Fruit fly (Drosophila melanogaster): ENCODE data around the gene CG2260.

Gene CG2260

dm6 chrX:8157294-8157693 is 36.3 kb upstream of the CG2260 start, which contains the start of the genes Traf6 and GIIIspla2 (continued):
- TF ChIP-seq CG12219 (GFP tag; optimal IDR thresholded peaks at IDR 0.05) (peak; percentile 57), chif (GFP tag; optimal IDR thresholded peaks at IDR 0.05) (peak; percentile 55 to 61), CG12659 (GFP tag; optimal IDR thresholded peaks at IDR 0.05) (peak; percentile 88), Tbp (GFP tag; optimal IDR thresholded peaks at IDR 0.05) (no peak), CG4328 (GFP tag; optimal IDR thresholded peaks at IDR 0.05) (peak; percentile 71), az2 (GFP tag; optimal IDR thresholded peaks at IDR 0.05) (peak; percentile 59), CG4854 (GFP tag; optimal IDR thresholded peaks at IDR 0.05) (peak; percentile 46), CG18619 (GFP tag; optimal IDR thresholded peaks at IDR 0.05) (peak; percentile 71), klu (GFP tag; IDR thresholded peaks at IDR 0.05) (peak; percentile 79), sob (GFP tag; IDR thresholded peaks at IDR 0.05) (peak; percentile 85), otp (GFP tag; IDR thresholded peaks at IDR 0.05) (0 out of 3 replicates have a peak, but pooled peaks have one; percentile 24), CG8388 (GFP tag; optimal IDR thresholded peaks at IDR 0.05) (peak; percentile 79), CG8478 (optimal IDR thresholded peaks at IDR 0.05) (no peak), chinmo (GFP tag; IDR thresholded peaks at IDR 0.05; ENCODE audit: partially characterized antibody) (no peak), CG18764 (GFP tag; optimal IDR thresholded peaks at IDR 0.05) (peak; percentile 43), CG14441 (GFP tag; IDR thresholded peaks at IDR 0.05) (peak; percentile 78), knrl (GFP tag; IDR thresholded peaks at IDR 0.05; ENCODE audit: partially characterized antibody) (peak; percentile 50; the same call in 1 of the 3 replicates), CG34376 (GFP tag; optimal IDR thresholded peaks at IDR 0.05) (peak; percentile 42), sug (tag; optimal IDR thresholded peaks at IDR 0.05) (peak; percentile 84), Oaz (GFP tag; IDR thresholded peaks at IDR 0.05) (no peak), al (GFP tag; IDR thresholded peaks at IDR 0.05) (peak; percentile 73), MESR4 (GFP tag; optimal IDR thresholded peaks at IDR 0.05) (peak; percentile 57), bigmax (GFP tag; optimal IDR thresholded peaks at IDR 0.05) (no peak), ro (GFP tag; IDR thresholded peaks at IDR 0.05) (0 out of 2 replicates have a peak, but pooled peaks have one; percentile 30), Drgx (GFP tag; IDR thresholded peaks at IDR 0.05) (peak; percentile 67), odd (GFP tag; optimal IDR thresholded peaks at IDR 0.05) (no peak), ac (GFP tag; optimal IDR thresholded peaks at IDR 0.05) (no peak), croc (GFP tag; conservative IDR thresholded peaks at IDR 0.05) (peak; percentile 46; the same call in 2 of the 3 replicates), Doc2 (GFP tag; IDR thresholded peaks at IDR 0.05) (no peak), CG7839 (tag; optimal IDR thresholded peaks at IDR 0.05) (peak; percentile 71), CG10565 (GFP tag; optimal IDR thresholded peaks at IDR 0.05) (no peak), CG1832 (GFP tag; optimal IDR thresholded peaks at IDR 0.05) (no peak), Ravus (GFP tag; IDR thresholded peaks at IDR 0.05) (peak; percentile 7; the same call in 1 of the 2 replicates), Sry-β (GFP tag; optimal IDR thresholded peaks at IDR 0.05) (no peak), lab (GFP tag; optimal IDR thresholded peaks at IDR 0.05) (no peak), ci (GFP tag; IDR thresholded peaks at IDR 0.05) (peak; percentile 81), Bgb (GFP tag; IDR thresholded peaks at IDR 0.05; ENCODE audit: partially characterized antibody) (no peak; the same call in 1 of the 2 replicates), CG32772 (GFP tag; IDR thresholded peaks at IDR 0.05) (peak; percentile 61), CG16863 (GFP tag; optimal IDR thresholded peaks at IDR 0.05) (peak; percentile 43), CG6254 (GFP tag; optimal IDR thresholded peaks at IDR 0.05) (peak; percentile 43), CG4360 (GFP tag; IDR thresholded peaks at IDR 0.05) (no peak), pho (GFP tag; optimal IDR thresholded peaks at IDR 0.05) (peak; percentile 77), row (GFP tag; IDR thresholded peaks at IDR 0.05) (peak; percentile 93), CG31365 (tag; optimal IDR thresholded peaks at IDR 0.05) (no peak), ranshi (GFP tag; IDR thresholded peaks at IDR 0.05) (peak; percentile 75), CG10274 (GFP tag; optimal IDR thresholded peaks at IDR 0.05) (peak; percentile 32), hth (optimal IDR thresholded peaks at IDR 0.05) (no peak), Gug (GFP tag; IDR thresholded peaks at IDR 0.05) (peak; percentile 65), D19B (GFP tag; optimal IDR thresholded peaks at IDR 0.05) (peak; percentile 65), zen (tag; optimal IDR thresholded peaks at IDR 0.05) (peak; percentile 60), Antp (GFP tag; optimal IDR thresholded peaks at IDR 0.05) (peak; percentile 10)

Data from whole organism, embryonic.